Worm (Caenorhabditis elegans): Measurements from ENCODE around the gene clec-158.

ce11 chrIII:6819322-6819901 lies 40.0 kb downstream of the clec-158 start, which contains the start of gene F28F5.6:
- TF ChIP-seq hpl-2 (GFP tag; optimal IDR thresholded peaks at IDR 0.05), result no peak
- no peak for TF ChIP-seq zip-4 (GFP tag; optimal IDR thresholded peaks at IDR 0.05)
- TF ChIP-seq hlh-4 (tag; optimal IDR thresholded peaks at IDR 0.05), result no peak
- no peak for TF ChIP-seq elt-3 (tag; optimal IDR thresholded peaks at IDR 0.05)
- no peak for TF ChIP-seq nhr-237 (tag; optimal IDR thresholded peaks at IDR 0.05)
- TF ChIP-seq C34B4.2 (tag; optimal IDR thresholded peaks at IDR 0.05), result no peak
- TF ChIP-seq pqm-1 (tag; optimal IDR thresholded peaks at IDR 0.05), result peak; percentile 62
